Worm (Caenorhabditis elegans): Measurements from ENCODE around the gene F56D6.23.

F56D6.23 gene

ce11 chrIV:3944459-3944858, 26.2 kb downstream of the F56D6.23 start, which contains the start of gene clec-72 (continued):
- TF ChIP-seq hmg-1.1 (GFP tag; IDR thresholded peaks at IDR 0.05): no peak
- no peak for TF ChIP-seq nhr-25 (tag; optimal IDR thresholded peaks at IDR 0.05; ENCODE audit: borderline replicate concordance, insufficient read depth)
- no peak for TF ChIP-seq aha-1 (tag)
- TF ChIP-seq arid-1 (GFP tag; conservative IDR thresholded peaks at IDR 0.05): no peak
- no peak for TF ChIP-seq daf-16 (GFP tag; optimal IDR thresholded peaks at IDR 0.05)
- TF ChIP-seq daf-16 (tag; optimal IDR thresholded peaks at IDR 0.05): peak; percentile 97
- no peak for TF ChIP-seq T20F7.1 (GFP tag; optimal IDR thresholded peaks at IDR 0.05)
- no peak for TF ChIP-seq lin-29 (GFP tag; IDR thresholded peaks at IDR 0.05)
- no peak for TF ChIP-seq vab-7 (GFP tag; IDR thresholded peaks at IDR 0.05)
- no peak for TF ChIP-seq ztf-11 (tag; optimal IDR thresholded peaks at IDR 0.05)
- TF ChIP-seq nhr-28 (tag; optimal IDR thresholded peaks at IDR 0.05): peak; percentile 99
- TF ChIP-seq nhr-111 (GFP tag; optimal IDR thresholded peaks at IDR 0.05): no peak
- no peak for TF ChIP-seq madf-5 (GFP tag; IDR thresholded peaks at IDR 0.05)
- TF ChIP-seq saeg-2 (GFP tag; IDR thresholded peaks at IDR 0.05): no peak
- no peak for TF ChIP-seq mdt-29 (GFP tag; IDR thresholded peaks at IDR 0.05)
- peak; percentile 49; the same call in 1 of the 2 replicates for TF ChIP-seq lin-1 (GFP tag; IDR thresholded peaks at IDR 0.05)
- TF ChIP-seq snpc-4 (tag; optimal IDR thresholded peaks at IDR 0.05): no peak
- no peak for TF ChIP-seq ceh-28 (tag; optimal IDR thresholded peaks at IDR 0.05)
- no peak for TF ChIP-seq lin-38 (GFP tag; IDR thresholded peaks at IDR 0.05)
- TF ChIP-seq F26F4.8 (GFP tag; conservative IDR thresholded peaks at IDR 0.05): no peak
- no peak for TF ChIP-seq nhr-10 (tag; optimal IDR thresholded peaks at IDR 0.05)
- TF ChIP-seq nhr-6 (tag; optimal IDR thresholded peaks at IDR 0.05): no peak
- no peak for TF ChIP-seq mxl-2 (GFP tag; conservative IDR thresholded peaks at IDR 0.05)
- 0 out of 2 replicates have a peak, but pooled peaks have one; percentile 31 for TF ChIP-seq tra-1 (GFP tag; IDR thresholded peaks at IDR 0.05)
- TF ChIP-seq dpl-1 (GFP tag; optimal IDR thresholded peaks at IDR 0.05): no peak
- TF ChIP-seq lin-15B (tag; optimal IDR thresholded peaks at IDR 0.05): no peak
- TF ChIP-seq egl-27 (tag; optimal IDR thresholded peaks at IDR 0.05): no peak
- no peak for TF ChIP-seq aly-2 (tag; optimal IDR thresholded peaks at IDR 0.05)
- peak; percentile 92 for TF ChIP-seq dmd-6 (GFP tag; IDR thresholded peaks at IDR 0.05)
- no peak for TF ChIP-seq nhr-41 (GFP tag; IDR thresholded peaks at IDR 0.05)
- TF ChIP-seq zip-11 (GFP tag; IDR thresholded peaks at IDR 0.05): no peak
- TF ChIP-seq ces-1 (GFP tag; optimal IDR thresholded peaks at IDR 0.05): no peak
- no peak for TF ChIP-seq R02D3.7 (tag; optimal IDR thresholded peaks at IDR 0.05)
- TF ChIP-seq lim-7 (GFP tag; IDR thresholded peaks at IDR 0.05): no peak
- peak; percentile 34; the same call in 1 of the 2 replicates for TF ChIP-seq php-3 (GFP tag; IDR thresholded peaks at IDR 0.05)
- TF ChIP-seq F10B5.3 (tag; optimal IDR thresholded peaks at IDR 0.05): no peak
- no peak for TF ChIP-seq unc-39 (tag; optimal IDR thresholded peaks at IDR 0.05)
- no peak for TF ChIP-seq fkh-10 (GFP tag; optimal IDR thresholded peaks at IDR 0.05)
- no peak for TF ChIP-seq nhr-11 (tag; optimal IDR thresholded peaks at IDR 0.05)
- TF ChIP-seq ztf-7 (tag; optimal IDR thresholded peaks at IDR 0.05): no peak
- TF ChIP-seq ceh-82 (tag; optimal IDR thresholded peaks at IDR 0.05): no peak
- TF ChIP-seq ZK337.2 (GFP tag; IDR thresholded peaks at IDR 0.05): no peak
- TF ChIP-seq pha-4 (GFP tag; IDR thresholded peaks at IDR 0.05): no peak
- no peak for TF ChIP-seq pha-4 (tag; optimal IDR thresholded peaks at IDR 0.05)
- TF ChIP-seq dmd-8 (GFP tag; IDR thresholded peaks at IDR 0.05): no peak
- no peak for TF ChIP-seq F44E2.7 (GFP tag; IDR thresholded peaks at IDR 0.05)
- TF ChIP-seq ama-1 (optimal IDR thresholded peaks at IDR 0.05): no peak
- no peak for TF ChIP-seq ZK546.5 (tag; optimal IDR thresholded peaks at IDR 0.05)
- TF ChIP-seq duxl-1 (tag; optimal IDR thresholded peaks at IDR 0.05; ENCODE audit: poor library complexity): no peak
- TF ChIP-seq Y105C5A.15 (GFP tag; IDR thresholded peaks at IDR 0.05): no peak
- peak; percentile 98 for TF ChIP-seq pqm-1 (tag; optimal IDR thresholded peaks at IDR 0.05)
- TF ChIP-seq zag-1 (tag; optimal IDR thresholded peaks at IDR 0.05): no peak
- no peak for TF ChIP-seq daf-12 (tag; optimal IDR thresholded peaks at IDR 0.05)
- no peak for TF ChIP-seq tag-97 (GFP tag; IDR thresholded peaks at IDR 0.05)

Measured in whole organism, L4 larva.